Fruit fly (Drosophila melanogaster): ENCODE measurements around the gene eEF2.

DNA sequence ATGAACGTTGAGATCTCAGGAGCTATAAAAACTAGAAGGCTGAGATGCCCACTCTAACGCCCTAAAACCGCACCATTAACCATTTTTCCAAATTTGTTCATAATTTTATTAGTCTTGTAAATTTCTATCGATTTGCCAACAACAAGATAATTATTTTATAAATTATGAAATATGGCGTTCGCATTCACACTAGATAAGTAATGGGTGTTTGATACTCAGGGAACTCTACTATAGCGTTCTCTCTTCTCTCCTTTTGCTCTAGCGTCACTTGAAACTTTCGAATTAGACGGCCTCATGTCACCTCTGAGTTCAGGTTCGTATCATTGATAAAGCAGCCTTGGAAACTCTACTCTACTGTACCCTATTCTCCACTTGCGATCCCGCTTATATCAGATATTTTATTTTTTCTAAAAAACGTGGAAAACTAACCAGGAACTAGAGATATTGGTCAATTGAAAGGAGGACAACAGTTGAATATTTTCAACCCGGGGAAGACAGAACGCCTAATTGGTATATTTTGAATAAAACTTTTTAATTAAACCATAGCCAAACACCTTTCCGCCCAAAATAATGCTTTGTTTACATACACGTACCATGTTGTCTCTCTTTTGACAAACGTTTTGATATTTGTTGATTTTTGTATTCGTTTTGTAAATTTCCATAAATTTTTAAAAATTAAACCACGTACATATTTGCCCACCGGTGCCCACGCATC lies 1.2 kb upstream of the eEF2 start:
- no peak for TF ChIP-seq CG10631 (GFP tag; optimal IDR thresholded peaks at IDR 0.05)
- TF ChIP-seq OdsH (GFP tag; optimal IDR thresholded peaks at IDR 0.05): no peak
- no peak for TF ChIP-seq Blimp-1 (GFP tag; optimal IDR thresholded peaks at IDR 0.05)
- no peak for TF ChIP-seq dac (GFP tag; optimal IDR thresholded peaks at IDR 0.05)
- TF ChIP-seq achi (GFP tag; optimal IDR thresholded peaks at IDR 0.05): no peak
- TF ChIP-seq acj6 (GFP tag; optimal IDR thresholded peaks at IDR 0.05): no peak
- TF ChIP-seq Ets21C (GFP tag; optimal IDR thresholded peaks at IDR 0.05): no peak
- TF ChIP-seq topi (GFP tag; optimal IDR thresholded peaks at IDR 0.05): no peak
- TF ChIP-seq CG11294 (GFP tag; IDR thresholded peaks at IDR 0.05): no peak
- no peak for TF ChIP-seq Gug (GFP tag; IDR thresholded peaks at IDR 0.05)
- TF ChIP-seq CG4318 (GFP tag; optimal IDR thresholded peaks at IDR 0.05): no peak
- TF ChIP-seq Smox (GFP tag; optimal IDR thresholded peaks at IDR 0.05): no peak

Measured in whole organism, prepupa.